Worm (Caenorhabditis elegans) whole organism, L1 larva: ENCODE measurements around the gene nhr-213.

ENCODE experiments used
- ceh-82 ChIP-seq, 3 experiments: fragments of 150-350 bp in 1 of 3; sonication (generic microtip) in 2 of 3; optimal IDR thresholded peaks; 2 replicates each; lab custom pipeline; 2014 to 2017; ENCODE audit warnings: missing biosample characterization in 3 of 3, missing genetic modification characterization in 3 of 3
- elt-3 ChIP-seq, 6 experiments: fragments of 150-350 bp in 1 of 6; sonication (generic microtip); optimal IDR thresholded peaks; 2 replicates each; lab custom pipeline; 2017 to 2018; ENCODE audit warnings: missing biosample characterization in 6 of 6, missing genetic modification characterization in 6 of 6, inconsistent platforms in 1 of 6
- fkh-10 ChIP-seq: sonication (generic microtip); optimal IDR thresholded peaks from 2 replicates; lab custom pipeline; 2017; ENCODE audit warnings: missing biosample characterization, missing genetic modification reagents, missing genetic modification characterization
- nhr-20 ChIP-seq: sonication (generic microtip); optimal IDR thresholded peaks from 2 replicates; lab custom pipeline; 2016; ENCODE audit warnings: mild to moderate bottlenecking, missing genetic modification characterization, missing compliant biosample characterization
- nhr-85 ChIP-seq: sonication (generic microtip); peaks from one replicate; lab custom pipeline; 2016; ENCODE audit warnings: missing genetic modification characterization, inconsistent platforms, missing compliant biosample characterization
- pqm-1 ChIP-seq: sonication (generic microtip); optimal IDR thresholded peaks from 3 replicates; lab custom pipeline; 2017; ENCODE audit warnings: missing biosample characterization, missing genetic modification characterization
- snpc-4 ChIP-seq: fragments of 150-350 bp; optimal IDR thresholded peaks from 2 replicates; lab custom pipeline; 2014; ENCODE audit warnings: missing biosample characterization, missing genetic modification characterization
- unc-62 ChIP-seq: fragments of 150-350 bp; optimal IDR thresholded peaks from 2 replicates; lab custom pipeline; 2014; ENCODE audit warnings: missing biosample characterization, missing genetic modification reagents, missing genetic modification characterization

ce11 chrV:15924307-15924706 is 27.7 kb upstream of the nhr-213 start, which contains the start of gene nhr-108:
- TF ChIP-seq snpc-4 (tag; lab: Kevin White, UChicago) (no peak), ceh-82 (tag; optimal IDR thresholded peaks at IDR 0.05; lab: Kevin White, UChicago) (no peak), nhr-20 (tag; lab: Kevin White, UChicago) (no peak), fkh-10 (GFP tag; lab: Kevin White, UChicago) (no peak), nhr-85 (no peak), pqm-1 (tag; lab: Kevin White, UChicago) (no peak), unc-62 (no peak), elt-3 (tag; optimal IDR thresholded peaks at IDR 0.05; lab: Kevin White, UChicago) (no peak)
